Worm (Caenorhabditis elegans) whole organism, mixed stage, embryonic: ENCODE data around the gene F15B9.11.
A peak's percentile ranks its signal among the peaks of the same experiment; 100 is the strongest.

Source experiments
- M03D4.4 ChIP-seq: sonication (generic microtip); optimal IDR thresholded peaks from 2 replicates; lab custom pipeline; 2017; ENCODE audit warnings: mild to moderate bottlenecking, missing genetic modification characterization, missing compliant biosample characterization
- bed-3 ChIP-seq: fragments of 200-800 bp; sonication (Bioruptor generic); optimal IDR thresholded peaks from 3 replicates; lab custom pipeline; 2018; ENCODE audit warnings: mild to moderate bottlenecking, missing genetic modification characterization, moderate library complexity, missing compliant biosample characterization
- blmp-1 ChIP-seq: fragments of 150-350 bp; optimal IDR thresholded peaks from 2 replicates; lab custom pipeline; 2014; ENCODE audit warnings: missing biosample characterization, missing genetic modification characterization
- ceh-83 ChIP-seq: fragments of 200-800 bp; sonication (Bioruptor generic); optimal IDR thresholded peaks from 2 replicates; lab custom pipeline; 2018; ENCODE audit warnings: mild to moderate bottlenecking, missing genetic modification characterization, missing compliant biosample characterization
- ces-1 ChIP-seq: fragments of 150-350 bp; optimal IDR thresholded peaks from 2 replicates; lab custom pipeline; 2014; ENCODE audit warnings: missing biosample characterization, missing genetic modification reagents, missing genetic modification characterization
- cnd-1 ChIP-seq: fragments of 200-800 bp; sonication (Bioruptor generic); optimal IDR thresholded peaks from 2 replicates; lab custom pipeline; 2018; ENCODE audit warnings: mild to moderate bottlenecking, missing genetic modification characterization, missing compliant biosample characterization
- elt-1 ChIP-seq: sonication (generic microtip); optimal IDR thresholded peaks from 2 replicates; lab custom pipeline; 2017; ENCODE audit warnings: missing genetic modification characterization, mild to moderate bottlenecking, missing compliant biosample characterization, antibody characterized with exemption, moderate library complexity, borderline replicate concordance; ENCODE audit not compliant: insufficient read depth
- flh-1 ChIP-seq: fragments of 200-800 bp; sonication (Bioruptor generic); optimal IDR thresholded peaks from 2 replicates; lab custom pipeline; 2018; ENCODE audit warnings: mild to moderate bottlenecking, missing genetic modification characterization, moderate library complexity, missing compliant biosample characterization
- hlh-1 ChIP-seq: fragments of 150-350 bp; optimal IDR thresholded peaks from 2 replicates; lab custom pipeline; 2014; ENCODE audit warnings: missing biosample characterization, missing genetic modification reagents, missing genetic modification characterization
- lin-13 ChIP-seq: fragments of 150-350 bp; optimal IDR thresholded peaks from 2 replicates; lab custom pipeline; 2014; ENCODE audit warnings: missing biosample characterization, missing genetic modification characterization
- lsy-2 ChIP-seq: fragments of 150-350 bp; optimal IDR thresholded peaks from 2 replicates; lab custom pipeline; 2014; ENCODE audit warnings: missing biosample characterization, missing genetic modification characterization
- mep-1 ChIP-seq: fragments of 150-350 bp; optimal IDR thresholded peaks from 2 replicates; lab custom pipeline; 2017; ENCODE audit warnings: missing biosample characterization, missing genetic modification reagents, missing genetic modification characterization, inconsistent platforms
- mls-2 ChIP-seq: sonication (generic microtip); optimal IDR thresholded peaks from 2 replicates; lab custom pipeline; 2016; ENCODE audit warnings: mild to moderate bottlenecking, missing genetic modification characterization, moderate library complexity, missing compliant biosample characterization
- nhr-237 ChIP-seq: fragments of 150-350 bp; optimal IDR thresholded peaks from 2 replicates; lab custom pipeline; 2014; ENCODE audit warnings: missing biosample characterization, missing genetic modification characterization
- nhr-28 ChIP-seq: fragments of 150-350 bp; optimal IDR thresholded peaks from 2 replicates; lab custom pipeline; 2014; ENCODE audit warnings: missing biosample characterization, missing genetic modification characterization
- pha-4 ChIP-seq: fragments of 150-350 bp; optimal IDR thresholded peaks from 2 replicates; lab custom pipeline; 2018; ENCODE audit warnings: missing biosample characterization, missing genetic modification reagents, missing genetic modification characterization
- sem-2 ChIP-seq: fragments of 200-800 bp; sonication (Bioruptor generic); optimal IDR thresholded peaks from 2 replicates; lab custom pipeline; 2018; ENCODE audit warnings: mild to moderate bottlenecking, missing genetic modification characterization, missing compliant biosample characterization
- snpc-4 ChIP-seq: fragments of 150-350 bp; optimal IDR thresholded peaks from 2 replicates; lab custom pipeline; 2014; ENCODE audit warnings: missing biosample characterization, missing genetic modification characterization
- sptf-1 ChIP-seq: sonication (generic microtip); optimal IDR thresholded peaks from 2 replicates; lab custom pipeline; 2017; ENCODE audit warnings: mild to moderate bottlenecking, missing genetic modification characterization, moderate library complexity, missing compliant biosample characterization
- tbx-8 ChIP-seq: fragments of 200-800 bp; sonication (Bioruptor generic); optimal IDR thresholded peaks from 2 replicates; lab custom pipeline; 2018; ENCODE audit warnings: mild to moderate bottlenecking, missing genetic modification characterization, moderate library complexity, missing compliant biosample characterization
- unc-120 ChIP-seq: sonication (generic microtip); optimal IDR thresholded peaks from 2 replicates; lab custom pipeline; 2017; ENCODE audit warnings: missing genetic modification characterization, missing compliant biosample characterization; ENCODE audit not compliant: poor library complexity, severe bottlenecking
- unc-39 ChIP-seq: fragments of 150-350 bp; optimal IDR thresholded peaks from 2 replicates; lab custom pipeline; 2014; ENCODE audit warnings: missing biosample characterization, missing genetic modification characterization
- unc-62 ChIP-seq: fragments of 150-350 bp; optimal IDR thresholded peaks from 2 replicates; lab custom pipeline; 2014; ENCODE audit warnings: missing biosample characterization, missing genetic modification reagents, missing genetic modification characterization
- zip-8 ChIP-seq: fragments of 150-350 bp; optimal IDR thresholded peaks from 2 replicates; lab custom pipeline; 2014; ENCODE audit warnings: missing biosample characterization, missing genetic modification characterization

F15B9.11 gene

DNA sequence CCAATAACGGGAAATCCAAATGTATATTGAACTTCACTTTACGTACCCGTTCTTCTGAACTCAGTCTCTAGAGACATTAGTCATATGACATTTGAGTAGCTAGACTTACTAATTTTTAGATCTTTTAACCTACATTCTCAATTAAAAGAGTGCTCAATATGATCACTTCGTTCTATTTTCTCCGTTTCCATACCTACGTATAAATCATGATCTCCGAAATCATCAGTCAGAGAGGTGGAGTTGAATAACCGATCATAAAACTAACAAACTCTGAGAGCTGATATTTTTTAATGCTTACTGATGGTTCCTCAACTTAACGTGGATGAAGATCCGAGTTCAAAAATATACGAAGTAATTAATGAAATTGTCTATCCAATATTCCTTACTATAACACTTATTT, 28.6 kb downstream of the F15B9.11 start, which contains the start of gene srd-35:
Gene srd-35, plus strand, starts transcription at position 301 of the 400 bp plus-strand sequence.
- TF ChIP-seq tbx-8: no peak

DNA sequence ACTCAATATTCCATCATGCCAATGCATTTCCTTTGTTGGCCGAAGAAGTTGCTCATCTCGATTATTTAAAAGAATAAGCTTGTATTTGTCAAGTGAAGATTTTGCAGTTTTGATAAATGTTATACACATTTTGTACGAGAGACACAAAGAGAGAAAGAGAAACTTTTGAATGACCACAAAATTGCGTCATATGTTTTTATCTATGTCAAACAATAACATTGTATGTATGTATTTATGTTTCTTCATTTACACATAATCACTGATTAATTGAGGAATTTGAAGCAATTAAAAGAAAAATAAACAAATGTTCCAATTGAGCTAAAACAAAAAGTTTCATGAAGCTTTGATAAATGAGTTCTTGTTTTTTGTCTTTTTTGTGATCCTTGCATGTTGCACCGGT, 29.5 kb downstream of the F15B9.11 start, which contains the start of gene hrg-9:
Gene hrg-9, minus strand, starts transcription at position 152 of the 400 bp plus-strand sequence.
- TF ChIP-seq zip-8 (tag; lab: Kevin White, UChicago): peak; percentile 62
- no peak for TF ChIP-seq unc-39 (tag; lab: Kevin White, UChicago)
- TF ChIP-seq sem-2: no peak
- TF ChIP-seq lsy-2 (tag; lab: Kevin White, UChicago): no peak
- no peak for TF ChIP-seq tbx-8
- TF ChIP-seq snpc-4 (tag; lab: Kevin White, UChicago): no peak
- no peak for TF ChIP-seq sptf-1 (tag; lab: Kevin White, UChicago)

DNA sequence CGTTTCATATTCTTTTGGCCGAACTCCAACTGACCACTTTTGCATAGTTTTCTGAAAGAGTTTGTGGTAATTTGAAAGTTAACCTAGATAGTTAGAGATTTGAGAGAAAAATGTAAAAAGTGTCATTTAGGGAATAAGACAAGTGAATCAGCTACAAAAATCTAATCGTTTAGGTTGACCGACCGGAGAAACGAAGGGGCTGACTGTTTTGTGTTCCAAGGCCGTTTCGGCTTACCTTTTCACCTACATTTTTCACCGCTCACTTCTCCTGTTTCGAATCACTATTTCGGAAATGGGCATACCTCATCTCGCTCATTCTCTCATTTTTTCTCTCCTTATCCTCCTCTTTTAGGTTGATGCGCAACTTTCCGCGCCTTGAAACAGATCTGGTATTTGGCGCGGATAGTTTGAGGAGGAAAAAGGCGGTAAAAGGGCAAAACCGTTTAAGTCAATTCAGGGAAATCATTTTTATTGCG, 31.6 kb downstream of the F15B9.11 start, which contains the start of gene mpst-7:
Gene mpst-7, minus strand, starts transcription at position 51 of the 476 bp plus-strand sequence.
- TF ChIP-seq flh-1 (GFP tag; lab: Kevin White, UChicago) (no peak), lsy-2 (tag; lab: Kevin White, UChicago) (no peak), bed-3 (GFP tag; lab: Kevin White, UChicago) (no peak), mep-1 (no peak), mls-2 (tag; lab: Kevin White, UChicago) (no peak), sptf-1 (tag; lab: Kevin White, UChicago) (no peak), tbx-8 (no peak)

DNA sequence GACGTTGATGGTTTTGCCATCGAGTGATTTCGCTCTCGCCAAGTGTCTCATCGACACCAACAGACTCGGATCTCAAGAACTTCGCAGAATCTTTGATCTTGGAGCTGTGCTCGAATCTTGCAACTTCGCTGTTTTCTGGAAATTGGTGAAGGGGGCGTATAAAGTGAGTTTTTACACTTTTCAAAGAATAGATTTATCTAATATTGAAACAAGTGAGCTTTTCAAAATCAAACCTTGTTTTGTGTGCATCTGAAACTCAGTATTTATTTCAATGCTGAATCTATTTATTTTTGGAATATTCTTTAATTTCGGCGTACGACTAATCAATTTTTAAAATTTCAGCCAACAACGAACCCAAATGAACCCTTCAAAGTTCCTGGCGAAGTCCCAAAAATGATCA, 38.4 kb downstream of the F15B9.11 start:
- TF ChIP-seq sptf-1 (tag; lab: Kevin White, UChicago): no peak

DNA sequence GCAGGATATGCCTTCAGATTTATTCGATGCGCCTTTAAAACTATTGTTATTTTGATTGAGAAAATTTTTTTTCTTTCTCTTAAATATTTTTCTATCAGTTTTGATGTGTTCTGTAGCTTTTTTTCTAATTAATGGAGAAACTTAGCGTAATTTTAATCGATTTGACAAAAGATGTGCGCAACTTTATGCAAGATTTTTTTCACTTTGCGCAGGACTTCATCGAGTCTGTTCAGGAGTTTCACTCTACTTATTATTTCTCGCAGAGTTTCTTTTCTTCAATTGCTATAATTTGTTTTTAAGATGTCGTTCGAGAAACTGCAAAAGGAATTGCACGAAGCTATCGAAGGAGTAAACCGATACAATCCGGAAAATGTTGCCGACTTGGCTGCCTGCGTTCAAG, 39.0 kb downstream of the F15B9.11 start, which contains the start of gene eif-3.K:
Gene eif-3.K, plus strand, starts transcription at position 301 of the 400 bp plus-strand sequence.
- TF ChIP-seq hlh-1 (tag; lab: Kevin White, UChicago) (no peak), tbx-8 (no peak), blmp-1 (no peak), nhr-28 (tag; lab: Kevin White, UChicago) (no peak), zip-8 (tag; lab: Kevin White, UChicago) (no peak), sem-2 (no peak), snpc-4 (tag; lab: Kevin White, UChicago) (no peak), flh-1 (GFP tag; lab: Kevin White, UChicago) (no peak), M03D4.4 (no peak), ceh-83 (GFP tag; lab: Kevin White, UChicago) (no peak)

DNA sequence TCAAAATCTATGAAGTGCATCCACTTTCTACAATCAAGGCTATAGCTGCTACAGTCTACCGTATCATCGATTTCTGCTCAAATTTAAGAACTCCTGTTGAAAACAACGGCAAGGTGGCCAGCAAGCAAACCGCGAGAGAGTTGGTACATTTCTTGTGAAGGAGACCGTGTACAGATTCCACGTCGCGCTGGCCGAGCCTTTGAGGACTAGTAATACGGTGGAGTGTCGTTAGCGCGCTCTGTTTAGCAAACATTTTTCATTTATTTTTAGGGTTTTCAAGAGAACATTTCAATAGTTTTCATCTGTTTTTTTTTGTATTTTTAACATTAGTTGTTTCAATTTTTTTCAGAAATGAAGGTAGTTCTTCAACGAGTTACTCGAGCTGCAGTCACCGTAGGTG, 40.4 kb downstream of the F15B9.11 start, which contains the start of gene pqn-68:
Gene pqn-68, plus strand, starts transcription at position 350 of the 400 bp plus-strand sequence.
- TF ChIP-seq pha-4 (tag; lab: Kevin White, UChicago): peak; percentile 8
- TF ChIP-seq cnd-1: no peak
- TF ChIP-seq nhr-28 (tag; lab: Kevin White, UChicago): no peak
- no peak for TF ChIP-seq unc-120 (tag; lab: Kevin White, UChicago)
- TF ChIP-seq hlh-1 (tag; lab: Kevin White, UChicago): no peak
- TF ChIP-seq nhr-237 (tag; lab: Kevin White, UChicago): no peak
- no peak for TF ChIP-seq sem-2
- TF ChIP-seq elt-1 (tag; lab: Kevin White, UChicago): no peak

DNA sequence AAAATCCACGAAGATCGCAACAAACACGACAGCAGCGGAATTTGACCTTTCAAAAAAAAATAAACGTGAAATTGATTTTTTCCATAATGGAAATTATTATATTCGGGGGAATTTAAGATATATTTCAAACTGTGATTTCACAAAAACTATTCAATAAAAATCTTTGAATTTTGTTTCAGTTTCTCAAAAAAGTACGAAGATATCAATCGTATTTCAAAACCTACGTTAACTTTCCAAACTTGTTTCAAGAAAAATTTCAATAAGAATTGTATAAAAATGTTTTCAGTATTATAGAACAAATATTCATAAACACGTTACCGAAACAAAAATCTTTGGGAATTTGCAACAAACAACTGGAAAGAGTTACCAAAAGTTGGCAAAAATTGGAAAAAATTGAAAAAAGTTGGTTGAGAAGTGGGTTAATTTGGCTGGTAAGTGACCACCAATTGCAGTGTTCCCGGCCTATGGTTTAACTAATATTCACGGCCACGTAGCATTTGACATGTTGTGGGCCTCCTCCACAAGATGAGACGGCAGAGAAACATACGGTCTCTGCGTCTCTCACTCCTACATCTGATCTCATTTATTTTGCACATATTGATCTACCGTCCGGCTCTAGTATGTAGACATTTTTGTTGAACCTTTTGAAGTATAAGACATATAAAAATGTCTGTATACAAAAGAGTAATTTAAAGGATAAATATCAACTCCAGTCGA, 41.7 kb downstream of the F15B9.11 start, which contains the start of the genes T16G1.9 and T16G1.18:
Gene T16G1.9, minus strand, starts transcription at position 51 of the 717 bp plus-strand sequence.
Gene T16G1.18, plus strand, starts transcription at position 493 of the 717 bp plus-strand sequence.
- TF ChIP-seq nhr-237 (tag; lab: Kevin White, UChicago): peak; percentile 12
- TF ChIP-seq hlh-1 (tag; lab: Kevin White, UChicago): peak; percentile 50
- TF ChIP-seq snpc-4 (tag; lab: Kevin White, UChicago): no peak
- peak; percentile 14 for TF ChIP-seq lin-13 (tag; lab: Kevin White, UChicago)
- peak; percentile 90 for TF ChIP-seq ces-1
- no peak for TF ChIP-seq unc-62 (GFP tag; lab: Kevin White, UChicago)
- peak; percentile 17 for TF ChIP-seq mep-1
- peak; percentile 11 for TF ChIP-seq pha-4 (tag; lab: Kevin White, UChicago)
